Worm (Caenorhabditis elegans): ENCODE data around the gene R04A9.6.

R04A9.6 gene

DNA sequence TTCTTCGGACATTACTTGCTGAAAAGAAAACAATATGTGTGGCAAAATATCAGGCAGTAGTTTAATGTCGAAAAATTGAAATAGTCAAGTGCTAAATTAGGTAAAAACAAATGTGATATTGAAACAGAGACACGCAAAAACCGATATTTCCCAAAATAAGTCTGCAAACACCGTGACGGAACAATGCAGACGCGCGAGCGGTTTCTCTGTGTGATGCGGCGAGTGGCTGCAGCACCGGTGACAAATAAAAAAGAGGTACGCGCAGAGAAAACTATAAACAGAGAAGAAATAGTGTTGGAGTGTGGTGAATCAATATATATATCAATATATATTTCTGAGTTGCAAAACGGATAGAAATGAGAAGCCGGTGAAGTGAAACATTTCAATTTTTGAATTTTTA lies 14.7 kb upstream of the R04A9.6 start, which contains the start of gene ife-2:
ife-2 (minus strand) TSS at position 18 of the 400 bp plus-strand sequence.
- TF ChIP-seq zfp-2 (tag; optimal IDR thresholded peaks at IDR 0.05), result no peak
- TF ChIP-seq ctbp-1 (GFP tag; IDR thresholded peaks at IDR 0.05), result no peak
- TF ChIP-seq zip-2 (tag; optimal IDR thresholded peaks at IDR 0.05), result no peak
- no peak for TF ChIP-seq sdz-12 (GFP tag; optimal IDR thresholded peaks at IDR 0.05)
- peak; percentile 40; the same call in 1 of the 2 replicates for TF ChIP-seq dmd-6 (GFP tag; IDR thresholded peaks at IDR 0.05)
- no peak for TF ChIP-seq F44E2.7 (GFP tag; IDR thresholded peaks at IDR 0.05)
- TF ChIP-seq lsy-2 (tag; optimal IDR thresholded peaks at IDR 0.05), result peak in 1 of 2 experiments; percentile 82
- TF ChIP-seq nhr-11 (tag; optimal IDR thresholded peaks at IDR 0.05), result peak; percentile 39
- TF ChIP-seq attf-4 (tag; optimal IDR thresholded peaks at IDR 0.05), result no peak
- TF ChIP-seq T20F7.1 (GFP tag; optimal IDR thresholded peaks at IDR 0.05), result no peak
- TF ChIP-seq F26F4.8 (GFP tag; conservative IDR thresholded peaks at IDR 0.05), result no peak
- TF ChIP-seq nhr-111 (GFP tag; optimal IDR thresholded peaks at IDR 0.05), result no peak
- TF ChIP-seq saeg-2 (GFP tag; IDR thresholded peaks at IDR 0.05), result no peak
- no peak for TF ChIP-seq zag-1 (tag; optimal IDR thresholded peaks at IDR 0.05)
- peak; percentile 88 for TF ChIP-seq dve-1 (tag; optimal IDR thresholded peaks at IDR 0.05; ENCODE audit: insufficient read depth)
- no peak for TF ChIP-seq mxl-2 (GFP tag; conservative IDR thresholded peaks at IDR 0.05)
- TF ChIP-seq ZK546.5 (tag; optimal IDR thresholded peaks at IDR 0.05), result no peak
- TF ChIP-seq tra-1 (GFP tag; IDR thresholded peaks at IDR 0.05), result no peak
- no peak for TF ChIP-seq ceh-28 (tag; optimal IDR thresholded peaks at IDR 0.05)
- TF ChIP-seq Y105C5A.15 (GFP tag; IDR thresholded peaks at IDR 0.05), result no peak
- no peak for TF ChIP-seq fos-1 (tag; optimal IDR thresholded peaks at IDR 0.05)
- peak; percentile 77 for TF ChIP-seq mes-2 (tag; optimal IDR thresholded peaks at IDR 0.05; ENCODE audit: poor library complexity, severe bottlenecking)
- peak; percentile 85 for TF ChIP-seq hlh-30 (tag; optimal IDR thresholded peaks at IDR 0.05; ENCODE audit: insufficient read depth)
- TF ChIP-seq fkh-10 (GFP tag; optimal IDR thresholded peaks at IDR 0.05), result no peak
- TF ChIP-seq lin-1 (GFP tag; IDR thresholded peaks at IDR 0.05), result no peak
- peak; percentile 71 for TF ChIP-seq dpl-1 (GFP tag; optimal IDR thresholded peaks at IDR 0.05)
- TF ChIP-seq mdl-1 (tag; optimal IDR thresholded peaks at IDR 0.05), result peak in 1 of 2 experiments; percentile 39
- TF ChIP-seq ceh-20 (GFP tag; IDR thresholded peaks at IDR 0.05), result no peak
- TF ChIP-seq madf-5 (GFP tag; IDR thresholded peaks at IDR 0.05), result no peak
- no peak for TF ChIP-seq ces-1 (GFP tag; optimal IDR thresholded peaks at IDR 0.05)
- peak; percentile 54 for TF ChIP-seq rbr-2 (tag; optimal IDR thresholded peaks at IDR 0.05)
- TF ChIP-seq ama-1 (optimal IDR thresholded peaks at IDR 0.05), result no peak
- TF ChIP-seq hlh-11 (tag; optimal IDR thresholded peaks at IDR 0.05), result peak; percentile 71
- TF ChIP-seq aha-1 (tag), result peak; percentile 80
- TF ChIP-seq duxl-1 (tag; optimal IDR thresholded peaks at IDR 0.05; ENCODE audit: poor library complexity), result peak; percentile 54
- TF ChIP-seq ceh-82 (tag; optimal IDR thresholded peaks at IDR 0.05), result no peak
- TF ChIP-seq F49E8.2 (tag; optimal IDR thresholded peaks at IDR 0.05; ENCODE audit: borderline replicate concordance), result no peak
- TF ChIP-seq nhr-25 (tag; optimal IDR thresholded peaks at IDR 0.05; ENCODE audit: borderline replicate concordance, insufficient read depth), result no peak
- no peak for TF ChIP-seq unc-39 (tag; optimal IDR thresholded peaks at IDR 0.05)
- no peak for TF ChIP-seq lin-29 (GFP tag; IDR thresholded peaks at IDR 0.05)
- TF ChIP-seq ceh-62 (tag; optimal IDR thresholded peaks at IDR 0.05), result no peak
- TF ChIP-seq T26A8.4 (GFP tag; IDR thresholded peaks at IDR 0.05), result no peak
- no peak for TF ChIP-seq nhr-237 (tag; optimal IDR thresholded peaks at IDR 0.05)
- TF ChIP-seq zfp-3 (GFP tag; conservative IDR thresholded peaks at IDR 0.05), result no peak
- TF ChIP-seq jun-1 (tag; optimal IDR thresholded peaks at IDR 0.05), result peak; percentile 30
- peak; percentile 79 for TF ChIP-seq mep-1 (tag; optimal IDR thresholded peaks at IDR 0.05)
- TF ChIP-seq hif-1 (tag; optimal IDR thresholded peaks at IDR 0.05), result peak in 1 of 2 experiments; percentile 24
- TF ChIP-seq hmg-1.1 (GFP tag; IDR thresholded peaks at IDR 0.05), result peak; percentile 63
- no peak for TF ChIP-seq ztf-11 (tag; optimal IDR thresholded peaks at IDR 0.05)
- no peak for TF ChIP-seq aly-2 (tag; optimal IDR thresholded peaks at IDR 0.05)
- peak; percentile 89 for TF ChIP-seq nhr-28 (tag; optimal IDR thresholded peaks at IDR 0.05)
- peak; percentile 46 for TF ChIP-seq lin-38 (GFP tag; IDR thresholded peaks at IDR 0.05)
